Worm (Caenorhabditis elegans) whole organism, L1 larva: ENCODE measurements around the gene srw-8.

ENCODE experiments used
- aha-1 ChIP-seq: fragments of 150-350 bp; optimal IDR thresholded peaks from 2 replicates; lab custom pipeline; 2014; ENCODE audit warnings: missing biosample characterization, missing genetic modification characterization
- mab-9 ChIP-seq: fragments of 200-800 bp; sonication (Bioruptor generic); IDR thresholded peaks from 2 replicates; pipeline ENCODE4 v1.3.6; 2022; ENCODE audit warnings: missing genetic modification reagents, missing genetic modification characterization, missing compliant biosample characterization

ce11 chrV:2999736-3000135 is 34.4 kb downstream of the srw-8 start, which contains the start of gene srw-119:
- no peak for TF ChIP-seq aha-1 (tag; lab: Kevin White, UChicago)
- TF ChIP-seq mab-9: no peak
